Fruit fly (Drosophila melanogaster) whole organism: ENCODE results near the gene CG32095.

ENCODE experiments used
- CG8478 ChIP-seq: fragments of >200 bp; optimal IDR thresholded peaks from 2 replicates; lab custom pipeline; 2018; ENCODE audit warnings: inconsistent platforms
- Dll ChIP-seq: fragments of >200 bp; optimal IDR thresholded peaks from 2 replicates; lab custom pipeline; 2017
- EcR ChIP-seq, 2 experiments: fragments of >200 bp; optimal IDR thresholded peaks; 2 replicates each; lab custom pipeline; 2017; ENCODE audit warnings: missing biosample characterization in 2 of 2, missing genetic modification characterization in 2 of 2, missing genetic modification reagents in 2 of 2
- pan ChIP-seq: fragments of >200 bp; optimal IDR thresholded peaks from 2 replicates; lab custom pipeline; 2017
- psq ChIP-seq: fragments of >200 bp; optimal IDR thresholded peaks from 2 replicates; lab custom pipeline; 2017
- usp ChIP-seq: fragments of >200 bp; optimal IDR thresholded peaks from 2 replicates; lab custom pipeline; 2017; ENCODE audit warnings: missing biosample characterization, missing genetic modification characterization, mixed read lengths

DNA sequence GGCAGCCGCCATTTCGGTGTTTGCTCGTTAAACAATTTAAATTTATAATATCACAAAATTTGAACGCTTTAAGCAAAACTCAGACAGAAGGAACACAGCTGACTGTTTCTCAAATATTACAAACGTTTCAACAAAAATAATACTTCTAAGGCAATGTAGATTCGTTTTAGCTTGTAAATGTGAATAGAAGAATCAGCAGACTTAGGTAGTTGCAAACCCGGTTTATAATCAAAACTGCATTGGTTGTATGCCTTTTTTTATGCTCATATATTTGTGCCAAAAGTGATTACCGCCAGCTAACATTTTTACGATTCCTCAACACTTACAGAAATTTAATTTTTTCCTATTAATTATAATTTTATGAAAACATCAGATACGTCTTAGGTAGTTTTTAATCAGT lies 51.1 kb downstream of the CG32095 start, which contains the start of gene Tim13:
- TF ChIP-seq usp (GFP tag; lab: Kevin White, UChicago) (no peak), CG8478 (no peak), EcR (GFP tag; optimal IDR thresholded peaks at IDR 0.05; lab: Kevin White, UChicago) (no peak), psq (lab: Kevin White, UChicago) (no peak), pan (lab: Kevin White, UChicago) (no peak), Dll (lab: Kevin White, UChicago) (no peak)
